Worm (Caenorhabditis elegans): ENCODE measurements around the gene egl-43.

Gene egl-43

ce11 chrII:9940430-9940829 is 14.6 kb upstream of the egl-43 start, which contains the start of gene ufd-3 (continued):
- peak; percentile 24 for TF ChIP-seq akir-1 (GFP tag; optimal IDR thresholded peaks at IDR 0.05)
- peak; percentile 90 for TF ChIP-seq ceh-27 (GFP tag; optimal IDR thresholded peaks at IDR 0.05)
- TF ChIP-seq F39B2.1 (GFP tag; IDR thresholded peaks at IDR 0.05): no peak
- peak; percentile 86 for TF ChIP-seq efl-1 (GFP tag; optimal IDR thresholded peaks at IDR 0.05)
- TF ChIP-seq madf-8 (GFP tag; conservative IDR thresholded peaks at IDR 0.05): peak; percentile 33; the same call in 1 of the 2 replicates
- TF ChIP-seq egl-18 (GFP tag; IDR thresholded peaks at IDR 0.05): no peak
- peak; percentile 54; the same call in 1 of the 2 replicates for TF ChIP-seq pbrm-1 (GFP tag; IDR thresholded peaks at IDR 0.05)
- no peak for TF ChIP-seq F55B11.4 (tag; optimal IDR thresholded peaks at IDR 0.05; ENCODE audit: borderline replicate concordance, insufficient read depth)
- no peak for TF ChIP-seq die-1 (tag; optimal IDR thresholded peaks at IDR 0.05)
- TF ChIP-seq nhr-120 (GFP tag; IDR thresholded peaks at IDR 0.05): no peak
- no peak for TF ChIP-seq nhr-90 (tag; optimal IDR thresholded peaks at IDR 0.05)
- TF ChIP-seq attf-3 (GFP tag; conservative IDR thresholded peaks at IDR 0.05): peak; percentile 92
- peak; percentile 58 for TF ChIP-seq snpc-3.4 (tag; optimal IDR thresholded peaks at IDR 0.05)
- peak; percentile 75 for TF ChIP-seq madf-6 (GFP tag; IDR thresholded peaks at IDR 0.05)
- TF ChIP-seq Y95B8A.8 (GFP tag; IDR thresholded peaks at IDR 0.05): no peak
- no peak for TF ChIP-seq sdz-38 (tag; optimal IDR thresholded peaks at IDR 0.05)
- no peak for TF ChIP-seq hlh-26 (GFP tag; conservative IDR thresholded peaks at IDR 0.05)
- no peak for TF ChIP-seq bed-1 (GFP tag; IDR thresholded peaks at IDR 0.05)
- peak; percentile 23 for TF ChIP-seq ztf-26 (tag; optimal IDR thresholded peaks at IDR 0.05)
- TF ChIP-seq ceh-100 (GFP tag; IDR thresholded peaks at IDR 0.05): peak; percentile 58
- no peak for TF ChIP-seq ceh-58 (GFP tag; IDR thresholded peaks at IDR 0.05)
- TF ChIP-seq ccch-3 (GFP tag; optimal IDR thresholded peaks at IDR 0.05): peak; percentile 72
- TF ChIP-seq nfya-1 (tag; optimal IDR thresholded peaks at IDR 0.05; ENCODE audit: borderline replicate concordance, insufficient read depth): no peak
- TF ChIP-seq snpc-1.3 (tag; optimal IDR thresholded peaks at IDR 0.05; ENCODE audit: insufficient read depth): peak; percentile 29
- TF ChIP-seq ceh-91 (GFP tag; IDR thresholded peaks at IDR 0.05): peak; percentile 19; the same call in 1 of the 2 replicates
- TF ChIP-seq lag-1 (GFP tag; IDR thresholded peaks at IDR 0.05): no peak
- TF ChIP-seq mcd-1 (GFP tag; IDR thresholded peaks at IDR 0.05): peak; percentile 72
- peak; percentile 91 for TF ChIP-seq dpl-1 (GFP tag; optimal IDR thresholded peaks at IDR 0.05)
- peak; percentile 69; the same call in 1 of the 2 replicates for TF ChIP-seq aptf-2 (GFP tag; conservative IDR thresholded peaks at IDR 0.05)
- peak; percentile 46 for TF ChIP-seq him-1 (tag; optimal IDR thresholded peaks at IDR 0.05)
- 0 out of 2 replicates have a peak, but pooled peaks have one; percentile 59 for TF ChIP-seq madf-3 (GFP tag; IDR thresholded peaks at IDR 0.05)
- TF ChIP-seq mes-4 (tag; optimal IDR thresholded peaks at IDR 0.05): no peak
- peak; percentile 40 to 96 (median 44) for TF ChIP-seq lin-35 (GFP tag; optimal IDR thresholded peaks at IDR 0.05)
- peak; percentile 42 for TF ChIP-seq hmg-1.2 (GFP tag; IDR thresholded peaks at IDR 0.05)
- TF ChIP-seq K11D2.4 (GFP tag; IDR thresholded peaks at IDR 0.05): peak; percentile 47; the same call in 1 of the 2 replicates
- TF ChIP-seq atf-7 (tag; optimal IDR thresholded peaks at IDR 0.05): peak; percentile 49
- peak; percentile 99 for TF ChIP-seq lin-54 (GFP tag; optimal IDR thresholded peaks at IDR 0.05)
- TF ChIP-seq C17E4.6 (GFP tag; IDR thresholded peaks at IDR 0.05): 0 out of 2 replicates have a peak, but pooled peaks have one; percentile 36
- no peak for TF ChIP-seq egrh-3 (GFP tag; IDR thresholded peaks at IDR 0.05)
- TF ChIP-seq Y67H2A.10 (GFP tag; conservative IDR thresholded peaks at IDR 0.05): peak; percentile 45; the same call in 1 of the 2 replicates
- peak; percentile 47 for TF ChIP-seq madf-10 (tag; optimal IDR thresholded peaks at IDR 0.05)
- peak; percentile 93 for TF ChIP-seq ZK185.1 (tag; optimal IDR thresholded peaks at IDR 0.05; ENCODE audit: poor library complexity, severe bottlenecking)
- no peak for TF ChIP-seq unc-62 (GFP tag; optimal IDR thresholded peaks at IDR 0.05)
- no peak for TF ChIP-seq mel-28 (tag; optimal IDR thresholded peaks at IDR 0.05; ENCODE audit: borderline replicate concordance)
- TF ChIP-seq K12H6.12 (tag; optimal IDR thresholded peaks at IDR 0.05): peak; percentile 72
- no peak for TF ChIP-seq T07F8.4 (tag; optimal IDR thresholded peaks at IDR 0.05)
- 0 out of 2 replicates have a peak, but pooled peaks have one; percentile 22 for TF ChIP-seq attf-6 (GFP tag; IDR thresholded peaks at IDR 0.05)
- no peak for TF ChIP-seq lsy-27 (tag; optimal IDR thresholded peaks at IDR 0.05; ENCODE audit: borderline replicate concordance, insufficient read depth)
